Worm (Caenorhabditis elegans) whole organism, young adult: ENCODE data around the gene otpl-3.

Experiments
- ZK185.1 ChIP-seq: sonication (generic microtip); optimal IDR thresholded peaks from 2 replicates; lab custom pipeline; 2016; ENCODE audit warnings: mild to moderate bottlenecking, missing genetic modification characterization, missing compliant biosample characterization; ENCODE audit not compliant: poor library complexity, severe bottlenecking
- attf-3 ChIP-seq: fragments of 200-800 bp; sonication (Bioruptor generic); conservative IDR thresholded peaks from 2 replicates; pipeline ENCODE4 v1.3.6; 2022; ENCODE audit warnings: missing genetic modification reagents, missing genetic modification characterization, missing compliant biosample characterization
- dpl-1 ChIP-seq: fragments of 150-350 bp; optimal IDR thresholded peaks from 2 replicates; lab custom pipeline; 2014; ENCODE audit warnings: missing biosample characterization, missing genetic modification reagents, missing genetic modification characterization
- hlh-12 ChIP-seq: sonication (generic microtip); optimal IDR thresholded peaks from 2 replicates; lab custom pipeline; 2016; ENCODE audit warnings: missing genetic modification characterization, missing compliant biosample characterization
- nfya-1 ChIP-seq: sonication (generic microtip); optimal IDR thresholded peaks from 2 replicates; lab custom pipeline; 2017; ENCODE audit warnings: antibody characterized with exemption, missing compliant biosample characterization, missing genetic modification characterization, borderline replicate concordance; ENCODE audit not compliant: insufficient read depth
- unc-130 ChIP-seq: sonication (generic microtip); optimal IDR thresholded peaks from 2 replicates; lab custom pipeline; 2016; ENCODE audit warnings: missing genetic modification reagents, missing genetic modification characterization, missing compliant biosample characterization
- ztf-18 ChIP-seq: sonication (generic microtip); optimal IDR thresholded peaks from 2 replicates; lab custom pipeline; 2016; ENCODE audit warnings: missing genotype, mild to moderate bottlenecking, missing genetic modification characterization, missing compliant biosample characterization
- ztf-3 ChIP-seq: fragments of 200-800 bp; sonication (Bioruptor generic); optimal IDR thresholded peaks from 2 replicates; lab custom pipeline; 2018; ENCODE audit warnings: mild to moderate bottlenecking, missing genetic modification characterization, missing compliant biosample characterization
- ztf-6 ChIP-seq: fragments of 200-800 bp; sonication (Bioruptor generic); IDR thresholded peaks from 2 replicates; pipeline ENCODE4 v1.3.6; 2022; ENCODE audit warnings: missing genetic modification reagents, missing genetic modification characterization, missing compliant biosample characterization

ce11 chrX:6875273-6875672, 49.3 kb downstream of the otpl-3 start:
- TF ChIP-seq attf-3 (GFP tag; lab: Robert Waterston, UW) (no peak), ztf-3 (GFP tag; lab: Kevin White, UChicago) (no peak), unc-130 (GFP tag; lab: Kevin White, UChicago) (no peak), hlh-12 (tag; lab: Kevin White, UChicago) (no peak), ZK185.1 (no peak), dpl-1 (no peak), nfya-1 (tag; lab: Kevin White, UChicago) (no peak), ztf-18 (tag; lab: Kevin White, UChicago) (no peak), ztf-6 (GFP tag; lab: Robert Waterston, UW) (no peak)
